Comparison of ENCODE assay signal across 1 fruit fly cellular context in genomic region chr3L:10769218-10770018, dm6.
A peak's percentile ranks its signal among the peaks of the same experiment; 100 is the strongest.
TF ChIP-seq lines count a peak whose summit lies in the region.

No protein-coding gene starts in this region.

TF ChIP-seq in whole organism, embryonic, 481 proteins besides CTCF, POLR2A, EP300 and RAD21 (continued from another document and continues in another):
- peak; percentile 74 for TF ChIP-seq CrebB (tag; optimal IDR thresholded peaks at IDR 0.05; lab: Kevin White, UChicago)
- TF ChIP-seq CG8944 (GFP tag; optimal IDR thresholded peaks at IDR 0.05; lab: Kevin White, UChicago): no peak
- no peak for TF ChIP-seq CG13287 (GFP tag; IDR thresholded peaks at IDR 0.05; lab: Robert Waterston, UW; ENCODE audit: partially characterized antibody)
- peak; percentile 60 for TF ChIP-seq Deaf1 (tag; optimal IDR thresholded peaks at IDR 0.05; lab: Kevin White, UChicago)
- 0 out of 2 replicates have a peak, but pooled peaks have one; percentile 7 for TF ChIP-seq cas (GFP tag; IDR thresholded peaks at IDR 0.05; lab: Robert Waterston, UW)
- peak; percentile 74; the same call in 2 of the 3 replicates for TF ChIP-seq CG11093 (GFP tag; IDR thresholded peaks at IDR 0.05; lab: Robert Waterston, UW)
- no peak for TF ChIP-seq maf-S (GFP tag; optimal IDR thresholded peaks at IDR 0.05; lab: Kevin White, UChicago)
- TF ChIP-seq cad (GFP tag; optimal IDR thresholded peaks at IDR 0.05; lab: Kevin White, UChicago): no peak
- no peak for TF ChIP-seq sima (GFP tag; optimal IDR thresholded peaks at IDR 0.05; lab: Kevin White, UChicago)
- peak; percentile 97 for TF ChIP-seq CG4404 (GFP tag; IDR thresholded peaks at IDR 0.05; lab: Robert Waterston, UW)
- TF ChIP-seq CG9932 (GFP tag; IDR thresholded peaks at IDR 0.05; lab: Robert Waterston, UW): peak; percentile 38; the same call in 1 of the 2 replicates
- TF ChIP-seq amos (GFP tag; IDR thresholded peaks at IDR 0.05; lab: Robert Waterston, UW; ENCODE audit: partially characterized antibody): no peak
- TF ChIP-seq corto (GFP tag; optimal IDR thresholded peaks at IDR 0.05; lab: Kevin White, UChicago): no peak
- TF ChIP-seq Fer3 (tag; optimal IDR thresholded peaks at IDR 0.05; lab: Kevin White, UChicago): peak; percentile 66
- peak; percentile 42 for TF ChIP-seq Jarid2 (GFP tag; optimal IDR thresholded peaks at IDR 0.05; lab: Kevin White, UChicago)
- TF ChIP-seq Hr78 (GFP tag; optimal IDR thresholded peaks at IDR 0.05; lab: Kevin White, UChicago): peak in 1 of 2 experiments; percentile 90
- TF ChIP-seq MTF-1 (GFP tag; optimal IDR thresholded peaks at IDR 0.05; lab: Kevin White, UChicago; ENCODE audit: borderline replicate concordance): no peak
- TF ChIP-seq CG32772 (GFP tag; IDR thresholded peaks at IDR 0.05; lab: Robert Waterston, UW): peak; percentile 86
- peak; percentile 54 for TF ChIP-seq CG9817 (tag; optimal IDR thresholded peaks at IDR 0.05; lab: Kevin White, UChicago)
- TF ChIP-seq HmgZ (tag; optimal IDR thresholded peaks at IDR 0.05; lab: Kevin White, UChicago): peak; percentile 57
- TF ChIP-seq jing (GFP tag; optimal IDR thresholded peaks at IDR 0.05; lab: Kevin White, UChicago): peak; percentile 46
- TF ChIP-seq CoRest (tag; optimal IDR thresholded peaks at IDR 0.05; lab: Kevin White, UChicago): peak; percentile 94
- TF ChIP-seq Hr51 (GFP tag; optimal IDR thresholded peaks at IDR 0.05; lab: Kevin White, UChicago): peak; percentile 57 to 73
- peak; percentile 89 for TF ChIP-seq Sox100B (GFP tag; optimal IDR thresholded peaks at IDR 0.05; lab: Kevin White, UChicago)
- no peak for TF ChIP-seq wdn (GFP tag; IDR thresholded peaks at IDR 0.05; lab: Robert Waterston, UW)
- TF ChIP-seq CG4360 (GFP tag; IDR thresholded peaks at IDR 0.05; lab: Robert Waterston, UW): peak; percentile 74
- no peak for TF ChIP-seq Oaz (GFP tag; IDR thresholded peaks at IDR 0.05; lab: Robert Waterston, UW)
- TF ChIP-seq sob (GFP tag; IDR thresholded peaks at IDR 0.05; lab: Robert Waterston, UW): peak; percentile 74
- peak; percentile 29 for TF ChIP-seq CG3281 (GFP tag; optimal IDR thresholded peaks at IDR 0.05; lab: Kevin White, UChicago)
- TF ChIP-seq tx (GFP tag; optimal IDR thresholded peaks at IDR 0.05; lab: Kevin White, UChicago): no peak
- peak; percentile 97 for TF ChIP-seq CG17361 (GFP tag; IDR thresholded peaks at IDR 0.05; lab: Robert Waterston, UW)
- peak; percentile 66 for TF ChIP-seq Rx (GFP tag; IDR thresholded peaks at IDR 0.05; lab: Robert Waterston, UW)
- peak; percentile 97 for TF ChIP-seq gsb-n (tag; optimal IDR thresholded peaks at IDR 0.05; lab: Kevin White, UChicago)
- TF ChIP-seq jumu (GFP tag; optimal IDR thresholded peaks at IDR 0.05; lab: Kevin White, UChicago): no peak
- TF ChIP-seq slbo (GFP tag; IDR thresholded peaks at IDR 0.05; lab: Robert Waterston, UW): peak; percentile 65
- TF ChIP-seq Optix (GFP tag; IDR thresholded peaks at IDR 0.05; lab: Robert Waterston, UW): peak; percentile 75
- peak; percentile 47 for TF ChIP-seq CG8089 (GFP tag; optimal IDR thresholded peaks at IDR 0.05; lab: Kevin White, UChicago)
- TF ChIP-seq CG10959 (GFP tag; IDR thresholded peaks at IDR 0.05; lab: Robert Waterston, UW): peak; percentile 98
- TF ChIP-seq btn (GFP tag; optimal IDR thresholded peaks at IDR 0.05; lab: Kevin White, UChicago): peak; percentile 0
- no peak for TF ChIP-seq exex (tag; optimal IDR thresholded peaks at IDR 0.05; lab: Kevin White, UChicago)
- peak; percentile 69; the same call in 2 of the 3 replicates for TF ChIP-seq H15 (GFP tag; IDR thresholded peaks at IDR 0.05; lab: Robert Waterston, UW)
- TF ChIP-seq ap (GFP tag; IDR thresholded peaks at IDR 0.05; lab: Robert Waterston, UW): peak; percentile 76
- 0 out of 2 replicates have a peak, but pooled peaks have one; percentile 40 for TF ChIP-seq toy (GFP tag; IDR thresholded peaks at IDR 0.05; lab: Robert Waterston, UW)
- no peak for TF ChIP-seq gcm2 (GFP tag; optimal IDR thresholded peaks at IDR 0.05; lab: Kevin White, UChicago)
- TF ChIP-seq h (optimal IDR thresholded peaks at IDR 0.05; lab: Kevin White, UChicago): no peak
- no peak for TF ChIP-seq Lim3 (GFP tag; IDR thresholded peaks at IDR 0.05; lab: Robert Waterston, UW)
- TF ChIP-seq C15 (GFP tag; IDR thresholded peaks at IDR 0.05; lab: Robert Waterston, UW): no peak
- TF ChIP-seq sens-2 (GFP tag; IDR thresholded peaks at IDR 0.05; lab: Robert Waterston, UW): peak; percentile 81
- peak; percentile 81 for TF ChIP-seq ssp (GFP tag; IDR thresholded peaks at IDR 0.05; lab: Robert Waterston, UW)
- peak; percentile 96 for TF ChIP-seq trem (tag; optimal IDR thresholded peaks at IDR 0.05; lab: Kevin White, UChicago)
- TF ChIP-seq CG10654 (GFP tag; optimal IDR thresholded peaks at IDR 0.05; lab: Kevin White, UChicago): peak; percentile 69
- TF ChIP-seq CG3838 (GFP tag; optimal IDR thresholded peaks at IDR 0.05; lab: Kevin White, UChicago): peak; percentile 9
- peak; percentile 87 for TF ChIP-seq abd-A (tag; optimal IDR thresholded peaks at IDR 0.05; lab: Kevin White, UChicago)
- TF ChIP-seq ewg (GFP tag; optimal IDR thresholded peaks at IDR 0.05; lab: Kevin White, UChicago): peak; percentile 65
- no peak for TF ChIP-seq mirr (GFP tag; optimal IDR thresholded peaks at IDR 0.05; lab: Kevin White, UChicago)
- no peak for TF ChIP-seq CG11398 (GFP tag; optimal IDR thresholded peaks at IDR 0.05; lab: Kevin White, UChicago)
- peak; percentile 68; the same call in 2 of the 3 replicates for TF ChIP-seq CG3726 (GFP tag; IDR thresholded peaks at IDR 0.05; lab: Robert Waterston, UW)
- TF ChIP-seq pum (GFP tag; optimal IDR thresholded peaks at IDR 0.05; lab: Kevin White, UChicago): peak; percentile 31
- no peak for TF ChIP-seq shn (GFP tag; optimal IDR thresholded peaks at IDR 0.05; lab: Kevin White, UChicago)
- peak; percentile 56 for TF ChIP-seq CG15073 (GFP tag; optimal IDR thresholded peaks at IDR 0.05; lab: Kevin White, UChicago)
- TF ChIP-seq CG31441 (GFP tag; IDR thresholded peaks at IDR 0.05; lab: Robert Waterston, UW): peak; percentile 98
- peak; percentile 83 for TF ChIP-seq bcd (GFP tag; optimal IDR thresholded peaks at IDR 0.05; lab: Kevin White, UChicago)
- peak; percentile 65 for TF ChIP-seq lab (GFP tag; optimal IDR thresholded peaks at IDR 0.05; lab: Kevin White, UChicago)
- TF ChIP-seq Scr (GFP tag; IDR thresholded peaks at IDR 0.05; lab: Robert Waterston, UW; ENCODE audit: partially characterized antibody): no peak
- TF ChIP-seq CG43689 (GFP tag; IDR thresholded peaks at IDR 0.05; lab: Robert Waterston, UW): 0 out of 2 replicates have a peak, but pooled peaks have one; percentile 22
- TF ChIP-seq CG10321 (GFP tag; IDR thresholded peaks at IDR 0.05; lab: Robert Waterston, UW): no peak
- TF ChIP-seq Dbx (GFP tag; IDR thresholded peaks at IDR 0.05; lab: Robert Waterston, UW): no peak
- peak; percentile 12 for TF ChIP-seq Sry-δ (GFP tag; optimal IDR thresholded peaks at IDR 0.05; lab: Kevin White, UChicago)
- TF ChIP-seq CHES-1-like (GFP tag; optimal IDR thresholded peaks at IDR 0.05; lab: Kevin White, UChicago): no peak
- no peak for TF ChIP-seq CG12744 (GFP tag; optimal IDR thresholded peaks at IDR 0.05; lab: Kevin White, UChicago)
- peak; percentile 59; the same call in 1 of the 2 replicates for TF ChIP-seq CG3847 (GFP tag; IDR thresholded peaks at IDR 0.05; lab: Robert Waterston, UW)
- TF ChIP-seq dimm (GFP tag; IDR thresholded peaks at IDR 0.05; lab: Robert Waterston, UW): 0 out of 2 replicates have a peak, but pooled peaks have one; percentile 50
- peak; percentile 41; the same call in 1 of the 2 replicates for TF ChIP-seq MBD-R2 (GFP tag; IDR thresholded peaks at IDR 0.05; lab: Robert Waterston, UW)
- TF ChIP-seq CG5180 (GFP tag; optimal IDR thresholded peaks at IDR 0.05; lab: Kevin White, UChicago): peak; percentile 69
- peak in 1 of 2 experiments; percentile 15 for TF ChIP-seq insv (GFP tag; optimal IDR thresholded peaks at IDR 0.05; lab: Kevin White, UChicago)
- TF ChIP-seq CG18011 (GFP tag; optimal IDR thresholded peaks at IDR 0.05; lab: Kevin White, UChicago): peak; percentile 17
- TF ChIP-seq Elba2 (GFP tag; optimal IDR thresholded peaks at IDR 0.05; lab: Kevin White, UChicago): peak; percentile 81
- TF ChIP-seq pros (GFP tag; optimal IDR thresholded peaks at IDR 0.05; lab: Kevin White, UChicago): peak; percentile 92
- peak; percentile 57 for TF ChIP-seq CG6683 (GFP tag; optimal IDR thresholded peaks at IDR 0.05; lab: Kevin White, UChicago)
- peak; percentile 82 for TF ChIP-seq CG17385 (GFP tag; optimal IDR thresholded peaks at IDR 0.05; lab: Kevin White, UChicago)
- peak; percentile 66 for TF ChIP-seq scrt (GFP tag; optimal IDR thresholded peaks at IDR 0.05; lab: Kevin White, UChicago)
- TF ChIP-seq CG12104 (GFP tag; optimal IDR thresholded peaks at IDR 0.05; lab: Kevin White, UChicago): peak; percentile 83
- TF ChIP-seq Dip3 (GFP tag; optimal IDR thresholded peaks at IDR 0.05; lab: Kevin White, UChicago): no peak
- TF ChIP-seq Lpt (GFP tag; optimal IDR thresholded peaks at IDR 0.05; lab: Kevin White, UChicago): no peak
- TF ChIP-seq croc (GFP tag; conservative IDR thresholded peaks at IDR 0.05; lab: Robert Waterston, UW): peak; percentile 91
- TF ChIP-seq CG13624 (GFP tag; optimal IDR thresholded peaks at IDR 0.05; lab: Kevin White, UChicago): peak; percentile 13
- TF ChIP-seq CG7987 (GFP tag; optimal IDR thresholded peaks at IDR 0.05; lab: Kevin White, UChicago): no peak
- TF ChIP-seq B-H2 (GFP tag; optimal IDR thresholded peaks at IDR 0.05; lab: Kevin White, UChicago): no peak
- TF ChIP-seq CG15269 (tag; optimal IDR thresholded peaks at IDR 0.05; lab: Kevin White, UChicago): peak; percentile 71
- TF ChIP-seq CG14860 (GFP tag; IDR thresholded peaks at IDR 0.05; lab: Robert Waterston, UW; ENCODE audit: partially characterized antibody): no peak
- TF ChIP-seq CG31365 (tag; optimal IDR thresholded peaks at IDR 0.05; lab: Kevin White, UChicago): peak; percentile 23
- peak; percentile 96 for TF ChIP-seq zfh1 (GFP tag; IDR thresholded peaks at IDR 0.05; lab: Robert Waterston, UW)
- TF ChIP-seq bsh (GFP tag; optimal IDR thresholded peaks at IDR 0.05; lab: Kevin White, UChicago): peak in 1 of 2 experiments; percentile 98
- TF ChIP-seq CG13424 (tag; optimal IDR thresholded peaks at IDR 0.05; lab: Kevin White, UChicago): peak; percentile 92
- TF ChIP-seq CG8478 (optimal IDR thresholded peaks at IDR 0.05; lab: Kevin White, UChicago): no peak
- no peak for TF ChIP-seq Myb (GFP tag; optimal IDR thresholded peaks at IDR 0.05; lab: Kevin White, UChicago)
- TF ChIP-seq p53 (GFP tag; optimal IDR thresholded peaks at IDR 0.05; lab: Kevin White, UChicago): no peak
- peak; percentile 60; the same call in 1 of the 2 replicates for TF ChIP-seq CG14014 (GFP tag; IDR thresholded peaks at IDR 0.05; lab: Robert Waterston, UW)
- peak; percentile 48 for TF ChIP-seq Dek (tag; optimal IDR thresholded peaks at IDR 0.05; lab: Kevin White, UChicago)
- TF ChIP-seq HLH4C (GFP tag; IDR thresholded peaks at IDR 0.05; lab: Robert Waterston, UW; ENCODE audit: partially characterized antibody): no peak
- TF ChIP-seq kay (GFP tag; optimal IDR thresholded peaks at IDR 0.05; lab: Kevin White, UChicago): peak; percentile 73
- 0 out of 3 replicates have a peak, but pooled peaks have one; percentile 4 for TF ChIP-seq CG2889 (GFP tag; IDR thresholded peaks at IDR 0.05; lab: Robert Waterston, UW)
- no peak for TF ChIP-seq unc-4 (GFP tag; IDR thresholded peaks at IDR 0.05; lab: Robert Waterston, UW; ENCODE audit: partially characterized antibody)
- TF ChIP-seq inv (GFP tag; IDR thresholded peaks at IDR 0.05; lab: Robert Waterston, UW; ENCODE audit: partially characterized antibody): no peak
- TF ChIP-seq gro (GFP tag; optimal IDR thresholded peaks at IDR 0.05; lab: Kevin White, UChicago): no peak
- TF ChIP-seq stc (GFP tag; IDR thresholded peaks at IDR 0.05; lab: Robert Waterston, UW): peak; percentile 85
- no peak for TF ChIP-seq CG1792 (GFP tag; optimal IDR thresholded peaks at IDR 0.05; lab: Kevin White, UChicago)
- no peak for TF ChIP-seq Bteb2 (GFP tag; optimal IDR thresholded peaks at IDR 0.05; lab: Kevin White, UChicago)
- TF ChIP-seq GATAe (GFP tag; conservative IDR thresholded peaks at IDR 0.05; lab: Robert Waterston, UW): 0 out of 2 replicates have a peak, but pooled peaks have one; percentile 10
- peak; percentile 51; the same call in 1 of the 2 replicates for TF ChIP-seq CG32532 (GFP tag; IDR thresholded peaks at IDR 0.05; lab: Robert Waterston, UW)
- TF ChIP-seq hb (GFP tag; IDR thresholded peaks at IDR 0.05; lab: Robert Waterston, UW; ENCODE audit: partially characterized antibody): no peak
- TF ChIP-seq hbn (GFP tag; IDR thresholded peaks at IDR 0.05; lab: Robert Waterston, UW; ENCODE audit: partially characterized antibody): no peak
- TF ChIP-seq CG34224 (GFP tag; IDR thresholded peaks at IDR 0.05; lab: Robert Waterston, UW; ENCODE audit: partially characterized antibody): no peak
- peak; percentile 87 for TF ChIP-seq kni (GFP tag; optimal IDR thresholded peaks at IDR 0.05; lab: Kevin White, UChicago)
- TF ChIP-seq NC2α (GFP tag; optimal IDR thresholded peaks at IDR 0.05; lab: Kevin White, UChicago): no peak
- TF ChIP-seq Hey (tag; optimal IDR thresholded peaks at IDR 0.05; lab: Kevin White, UChicago): peak; percentile 19
- no peak; the same call in 2 of the 3 replicates for TF ChIP-seq CG11560 (tag; IDR thresholded peaks at IDR 0.05; lab: Robert Waterston, UW)
- peak; percentile 91 for TF ChIP-seq Awh (GFP tag; IDR thresholded peaks at IDR 0.05; lab: Robert Waterston, UW)
- TF ChIP-seq CG17328 (GFP tag; IDR thresholded peaks at IDR 0.05; lab: Robert Waterston, UW): peak; percentile 97
- peak; percentile 84 for TF ChIP-seq lmd (GFP tag; IDR thresholded peaks at IDR 0.05; lab: Robert Waterston, UW)
- TF ChIP-seq CG1832 (GFP tag; optimal IDR thresholded peaks at IDR 0.05; lab: Kevin White, UChicago): peak; percentile 62
- TF ChIP-seq chinmo (GFP tag; IDR thresholded peaks at IDR 0.05; lab: Robert Waterston, UW; ENCODE audit: partially characterized antibody): no peak
- TF ChIP-seq lov (optimal IDR thresholded peaks at IDR 0.05; lab: Kevin White, UChicago): no peak
- TF ChIP-seq lov (GFP tag; IDR thresholded peaks at IDR 0.05; lab: Robert Waterston, UW): peak; percentile 96
- TF ChIP-seq otp (GFP tag; IDR thresholded peaks at IDR 0.05; lab: Robert Waterston, UW): peak; percentile 91
- peak; percentile 68; the same call in 2 of the 4 replicates for TF ChIP-seq Gug (GFP tag; IDR thresholded peaks at IDR 0.05; lab: Robert Waterston, UW)
- TF ChIP-seq pb (GFP tag; optimal IDR thresholded peaks at IDR 0.05; lab: Kevin White, UChicago): peak; percentile 7
- TF ChIP-seq CG1529 (GFP tag; optimal IDR thresholded peaks at IDR 0.05; lab: Kevin White, UChicago): peak; percentile 90
- TF ChIP-seq CG7556 (GFP tag; optimal IDR thresholded peaks at IDR 0.05; lab: Kevin White, UChicago): peak; percentile 90
